Worm (Caenorhabditis elegans): ENCODE measurements around the gene C34C6.3.
A peak's percentile ranks its signal among the peaks of the same experiment; 100 is the strongest.

Gene C34C6.3

DNA sequence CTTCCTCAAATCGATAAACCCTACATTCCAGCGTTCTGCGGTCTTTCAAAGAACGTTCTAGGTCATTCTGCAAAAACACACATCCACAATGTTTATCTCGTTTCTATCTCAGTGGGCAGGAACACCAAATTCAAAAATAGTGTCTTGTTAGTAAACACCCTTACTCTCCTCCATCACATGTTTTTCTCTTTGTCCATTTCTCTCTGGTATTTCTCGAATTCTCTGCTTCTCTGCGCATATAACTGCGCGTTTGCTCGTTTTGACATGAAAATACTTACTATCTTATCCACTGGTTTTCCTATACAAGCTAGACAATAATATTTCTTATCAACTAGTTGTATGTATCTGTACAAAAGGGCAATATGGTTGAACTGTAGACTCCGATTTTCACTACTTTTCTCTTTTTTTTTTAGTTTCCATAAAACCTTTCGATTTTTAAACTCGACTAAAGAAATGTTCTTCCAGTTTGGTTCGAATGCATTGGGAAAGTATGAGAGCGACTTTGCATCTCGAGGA, 41.0 kb upstream of the C34C6.3 start, which contains the start of gene pyr-1:
Gene pyr-1 (plus strand): TSS at position 466 of the 516 bp plus-strand sequence.
- TF ChIP-seq ztf-1 (GFP tag; conservative IDR thresholded peaks at IDR 0.05) (no peak), nhr-11 (tag; optimal IDR thresholded peaks at IDR 0.05) (no peak), mab-5 (tag; optimal IDR thresholded peaks at IDR 0.05) (no peak), dmd-4 (tag; optimal IDR thresholded peaks at IDR 0.05) (no peak), unc-55 (GFP tag; optimal IDR thresholded peaks at IDR 0.05) (no peak), aly-2 (tag; optimal IDR thresholded peaks at IDR 0.05) (no peak), unc-39 (tag; optimal IDR thresholded peaks at IDR 0.05) (no peak), lin-13 (GFP tag; optimal IDR thresholded peaks at IDR 0.05) (no peak), C34F6.9 (tag; optimal IDR thresholded peaks at IDR 0.05) (peak; percentile 67), nhr-21 (tag; optimal IDR thresholded peaks at IDR 0.05) (no peak), ceh-16 (tag; optimal IDR thresholded peaks at IDR 0.05) (no peak), nhr-129 (tag; optimal IDR thresholded peaks at IDR 0.05) (peak; percentile 53), lsy-2 (tag; optimal IDR thresholded peaks at IDR 0.05) (no peak), skn-1 (tag; optimal IDR thresholded peaks at IDR 0.05) (no peak), elt-3 (tag; optimal IDR thresholded peaks at IDR 0.05) (no peak), sma-3 (GFP tag; optimal IDR thresholded peaks at IDR 0.05) (peak; percentile 20), fos-1 (tag; optimal IDR thresholded peaks at IDR 0.05) (no peak), nhr-25 (tag; optimal IDR thresholded peaks at IDR 0.05) (no peak), crh-2 (tag; optimal IDR thresholded peaks at IDR 0.05) (peak; percentile 3), sma-9 (GFP tag; optimal IDR thresholded peaks at IDR 0.05) (peak; percentile 46), sma-9 (tag; optimal IDR thresholded peaks at IDR 0.05) (no peak)

DNA sequence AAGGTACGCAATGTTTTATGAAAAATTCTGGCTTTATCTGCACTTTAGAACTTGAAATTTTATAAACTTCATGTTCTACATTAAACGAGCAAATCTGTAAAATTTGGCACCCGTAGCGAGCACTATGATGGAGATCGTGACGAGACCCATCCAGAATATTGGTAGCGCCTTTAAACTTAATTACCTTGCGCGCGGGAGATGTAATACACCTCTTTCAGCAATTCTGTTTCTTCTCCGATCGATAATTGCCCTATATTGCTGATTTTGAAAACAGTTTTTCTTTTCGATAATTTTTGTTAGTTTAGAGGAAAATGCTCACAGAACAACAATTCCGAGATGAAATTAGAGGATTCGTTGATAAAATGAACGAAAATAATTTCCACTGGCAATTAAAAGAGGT, 32.9 kb upstream of the C34C6.3 start, which contains the start of gene atg-10:
Gene atg-10 (plus strand): TSS at position 301 of the 400 bp plus-strand sequence.
- TF ChIP-seq alr-1 (tag; optimal IDR thresholded peaks at IDR 0.05) (no peak), dmd-4 (tag; optimal IDR thresholded peaks at IDR 0.05) (no peak), nhr-237 (tag; optimal IDR thresholded peaks at IDR 0.05) (no peak), nhr-23 (tag; optimal IDR thresholded peaks at IDR 0.05) (no peak), ceh-82 (tag; optimal IDR thresholded peaks at IDR 0.05) (no peak), snpc-4 (tag; optimal IDR thresholded peaks at IDR 0.05) (no peak), nhr-12 (tag; optimal IDR thresholded peaks at IDR 0.05) (no peak), ZK546.5 (tag; optimal IDR thresholded peaks at IDR 0.05) (no peak), sma-3 (GFP tag; optimal IDR thresholded peaks at IDR 0.05) (no peak), unc-55 (GFP tag; optimal IDR thresholded peaks at IDR 0.05) (no peak), nhr-11 (tag; optimal IDR thresholded peaks at IDR 0.05) (no peak), elt-3 (tag; optimal IDR thresholded peaks at IDR 0.05) (no peak), unc-39 (tag; optimal IDR thresholded peaks at IDR 0.05) (no peak), gmeb-1 (tag; optimal IDR thresholded peaks at IDR 0.05) (no peak), lin-11 (tag; optimal IDR thresholded peaks at IDR 0.05) (no peak), skn-1 (tag; optimal IDR thresholded peaks at IDR 0.05) (no peak), nhr-6 (tag; optimal IDR thresholded peaks at IDR 0.05) (no peak), lin-13 (GFP tag; optimal IDR thresholded peaks at IDR 0.05) (no peak), ztf-1 (GFP tag; conservative IDR thresholded peaks at IDR 0.05) (no peak), crh-2 (tag; optimal IDR thresholded peaks at IDR 0.05) (no peak)

DNA sequence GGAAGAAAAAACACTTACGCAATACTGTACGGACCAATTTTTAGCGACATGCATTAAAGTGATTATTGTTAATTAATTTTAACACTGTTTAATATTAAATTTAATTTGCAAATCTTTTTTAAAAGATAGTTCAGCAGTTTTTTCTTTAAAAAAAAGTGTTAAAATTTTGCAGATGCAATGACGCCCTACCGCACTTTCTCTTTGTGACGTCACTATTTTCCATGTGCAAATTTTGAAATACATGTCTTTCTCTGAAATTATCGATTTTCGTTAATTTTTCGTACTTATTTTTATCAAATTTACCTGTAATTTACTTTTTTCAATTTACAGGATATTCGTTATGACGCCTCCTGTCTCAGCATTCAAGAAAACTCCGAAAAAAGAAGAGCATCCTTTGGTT, 30.2 kb upstream of the C34C6.3 start, which contains the start of the genes piga-1 and eif-2Bepsilon:
Gene piga-1 (minus strand): TSS at position 174 of the 400 bp plus-strand sequence.
Gene eif-2Bepsilon (plus strand): TSS at position 331 of the 400 bp plus-strand sequence.
- TF ChIP-seq nhr-129 (tag; optimal IDR thresholded peaks at IDR 0.05) (peak; percentile 48), unc-55 (GFP tag; optimal IDR thresholded peaks at IDR 0.05) (peak; percentile 84), elt-3 (tag; optimal IDR thresholded peaks at IDR 0.05) (no peak), fos-1 (tag; optimal IDR thresholded peaks at IDR 0.05) (peak; percentile 21), F13H6.1 (tag; optimal IDR thresholded peaks at IDR 0.05) (no peak), nhr-6 (tag; optimal IDR thresholded peaks at IDR 0.05) (peak; percentile 24), ceh-16 (tag; optimal IDR thresholded peaks at IDR 0.05) (no peak), sma-9 (GFP tag; optimal IDR thresholded peaks at IDR 0.05) (peak; percentile 21), sma-9 (tag; optimal IDR thresholded peaks at IDR 0.05) (no peak), C34F6.9 (tag; optimal IDR thresholded peaks at IDR 0.05) (peak; percentile 88), sma-3 (GFP tag; optimal IDR thresholded peaks at IDR 0.05) (no peak), ztf-1 (GFP tag; conservative IDR thresholded peaks at IDR 0.05) (no peak), ZK546.5 (tag; optimal IDR thresholded peaks at IDR 0.05) (no peak), mdl-1 (tag; optimal IDR thresholded peaks at IDR 0.05) (peak in 1 of 2 experiments; percentile 1), lsy-2 (tag; optimal IDR thresholded peaks at IDR 0.05) (peak in 1 of 2 experiments; percentile 74), crh-2 (tag; optimal IDR thresholded peaks at IDR 0.05) (peak; percentile 72), Y55F3AM.14 (GFP tag; optimal IDR thresholded peaks at IDR 0.05) (no peak)

DNA sequence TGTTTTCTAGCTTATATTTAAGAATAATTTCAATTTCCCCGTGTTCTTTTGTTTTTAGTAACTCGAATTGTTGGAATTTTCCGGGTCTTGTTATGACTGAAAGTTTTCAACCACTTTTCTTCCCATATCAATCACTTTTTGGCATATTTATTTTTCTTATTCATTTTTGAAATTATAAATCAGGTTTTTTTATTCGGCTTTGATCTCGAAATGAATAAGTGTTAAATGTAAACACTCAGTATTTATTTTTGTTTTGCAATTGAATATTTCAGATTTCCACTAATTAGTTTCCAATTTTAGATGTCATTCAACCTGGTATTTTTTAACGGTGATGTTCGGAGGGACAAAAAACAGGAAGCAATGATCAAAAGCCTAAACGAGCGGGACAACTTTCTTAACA, 27.2 kb upstream of the C34C6.3 start, which contains the start of gene etc-1:
Gene etc-1 (plus strand): TSS at position 301 of the 400 bp plus-strand sequence.
- no peak for TF ChIP-seq lsy-2 (tag; optimal IDR thresholded peaks at IDR 0.05)
- no peak for TF ChIP-seq C34F6.9 (tag; optimal IDR thresholded peaks at IDR 0.05)
- TF ChIP-seq mdl-1 (tag; optimal IDR thresholded peaks at IDR 0.05): no peak
- TF ChIP-seq mab-5 (tag; optimal IDR thresholded peaks at IDR 0.05): no peak
- TF ChIP-seq F13H6.1 (tag; optimal IDR thresholded peaks at IDR 0.05): no peak
- TF ChIP-seq sma-3 (GFP tag; optimal IDR thresholded peaks at IDR 0.05): no peak
- TF ChIP-seq ceh-82 (tag; optimal IDR thresholded peaks at IDR 0.05): no peak
- no peak for TF ChIP-seq nhr-10 (tag; optimal IDR thresholded peaks at IDR 0.05)
- TF ChIP-seq egl-27 (tag; optimal IDR thresholded peaks at IDR 0.05): no peak
- no peak for TF ChIP-seq blmp-1 (tag; optimal IDR thresholded peaks at IDR 0.05; ENCODE audit: insufficient read depth)
- TF ChIP-seq nhr-23 (tag; optimal IDR thresholded peaks at IDR 0.05): no peak
- no peak for TF ChIP-seq lin-13 (GFP tag; optimal IDR thresholded peaks at IDR 0.05)
- no peak for TF ChIP-seq skn-1 (tag; optimal IDR thresholded peaks at IDR 0.05)
- no peak for TF ChIP-seq fos-1 (tag; optimal IDR thresholded peaks at IDR 0.05)
- no peak for TF ChIP-seq nhr-77 (tag; optimal IDR thresholded peaks at IDR 0.05)
- TF ChIP-seq ztf-1 (GFP tag; conservative IDR thresholded peaks at IDR 0.05): no peak
- no peak for TF ChIP-seq nhr-6 (tag; optimal IDR thresholded peaks at IDR 0.05)
- TF ChIP-seq nhr-25 (tag; optimal IDR thresholded peaks at IDR 0.05): no peak
- no peak for TF ChIP-seq nhr-237 (tag; optimal IDR thresholded peaks at IDR 0.05)
